Worm (Caenorhabditis elegans) whole organism, early embryonic: ENCODE data around the gene kcnl-1.
A peak's percentile ranks its signal among the peaks of the same experiment; 100 is the strongest.

Source experiments
- B0310.2 ChIP-seq: sonication (generic microtip); optimal IDR thresholded peaks from 2 replicates; lab custom pipeline; 2016; ENCODE audit warnings: mild to moderate bottlenecking, missing genetic modification characterization, missing compliant biosample characterization
- F13C5.2 ChIP-seq: sonication (generic microtip); optimal IDR thresholded peaks from 2 replicates; lab custom pipeline; 2017; ENCODE audit warnings: mild to moderate bottlenecking, missing genetic modification characterization, inconsistent platforms, missing compliant biosample characterization
- aly-1 ChIP-seq: sonication (generic microtip); optimal IDR thresholded peaks from 2 replicates; lab custom pipeline; 2016; ENCODE audit warnings: missing genetic modification characterization, missing compliant biosample characterization
- ama-1 ChIP-seq: fragments of 150-350 bp; optimal IDR thresholded peaks from 2 replicates; lab custom pipeline; 2014
- ceh-13 ChIP-seq: fragments of 200-800 bp; sonication (Bioruptor generic); optimal IDR thresholded peaks from 2 replicates; lab custom pipeline; 2018; ENCODE audit warnings: mild to moderate bottlenecking, missing genetic modification characterization, missing compliant biosample characterization
- ceh-36 ChIP-seq: sonication (generic microtip); optimal IDR thresholded peaks from 2 replicates; lab custom pipeline; 2016; ENCODE audit warnings: missing genetic modification characterization, inconsistent platforms, missing compliant biosample characterization
- ets-7 ChIP-seq: sonication (generic microtip); optimal IDR thresholded peaks from 2 replicates; lab custom pipeline; 2016; ENCODE audit warnings: missing genotype, missing genetic modification characterization, missing compliant biosample characterization
- flt-1 ChIP-seq: fragments of 200-800 bp; sonication (Bioruptor generic); IDR thresholded peaks from 2 replicates; pipeline ENCODE4 v1.3.6; 2022; ENCODE audit warnings: missing genetic modification characterization, missing compliant biosample characterization
- hmbx-1 ChIP-seq: sonication (generic microtip); optimal IDR thresholded peaks from 2 replicates; lab custom pipeline; 2016; ENCODE audit warnings: mild to moderate bottlenecking, missing genetic modification characterization, missing compliant biosample characterization
- hmg-4 ChIP-seq: fragments of 200-800 bp; sonication (Bioruptor generic); optimal IDR thresholded peaks from 2 replicates; lab custom pipeline; 2018; ENCODE audit warnings: mild to moderate bottlenecking, missing genetic modification characterization, missing compliant biosample characterization
- hnd-1 ChIP-seq: sonication (generic microtip); optimal IDR thresholded peaks from 2 replicates; lab custom pipeline; 2016; ENCODE audit warnings: missing genetic modification characterization, missing compliant biosample characterization
- pes-1 ChIP-seq: fragments of 200-800 bp; sonication (Bioruptor generic); IDR thresholded peaks from 2 replicates; pipeline ENCODE4 v1.3.6; 2022; ENCODE audit warnings: missing genetic modification reagents, missing genetic modification characterization, missing compliant biosample characterization
- scrt-1 ChIP-seq: fragments of 200-800 bp; sonication (Bioruptor generic); IDR thresholded peaks from 2 replicates; pipeline ENCODE4 v1.3.6; 2022; ENCODE audit warnings: missing genetic modification characterization, missing compliant biosample characterization
- sea-1 ChIP-seq: fragments of 200-800 bp; sonication (Bioruptor generic); conservative IDR thresholded peaks from 2 replicates; pipeline ENCODE4 v1.3.6; 2022; ENCODE audit warnings: missing genetic modification characterization, missing compliant biosample characterization
- tbx-11 ChIP-seq: fragments of 200-800 bp; sonication (Bioruptor generic); IDR thresholded peaks from 2 replicates; pipeline ENCODE4 v1.3.6; 2022; ENCODE audit warnings: missing genetic modification characterization, missing compliant biosample characterization
- tbx-37 ChIP-seq: fragments of 200-800 bp; sonication (Bioruptor generic); conservative IDR thresholded peaks from 2 replicates; pipeline ENCODE4 v1.3.6; 2022; ENCODE audit warnings: missing genetic modification reagents, missing genetic modification characterization, missing compliant biosample characterization
- tra-4 ChIP-seq: sonication (generic microtip); optimal IDR thresholded peaks from 2 replicates; lab custom pipeline; 2017; ENCODE audit warnings: missing genetic modification characterization, missing compliant biosample characterization

Gene kcnl-1

DNA sequence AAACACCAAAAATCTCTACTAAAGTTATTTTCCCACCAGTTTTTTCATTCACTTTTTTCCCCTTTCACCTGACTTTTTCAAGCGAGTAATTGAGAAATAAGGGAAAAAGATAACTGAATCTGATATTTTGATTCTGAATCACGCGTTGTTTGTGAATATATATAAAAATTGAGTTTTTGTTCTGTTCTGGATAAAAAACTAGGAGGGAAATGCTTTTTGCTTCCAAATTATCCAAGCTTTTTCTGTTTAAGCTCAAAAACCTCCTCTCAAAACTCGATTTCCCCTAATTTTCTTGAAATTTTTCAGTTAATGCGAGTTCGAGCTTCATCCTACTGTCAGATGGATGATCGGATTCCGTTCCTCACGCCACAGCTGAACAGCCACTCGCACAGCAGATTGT is at the start of gene kcnl-1:
Gene kcnl-1, plus strand, starts transcription at position 301 of the 400 bp plus-strand sequence.
- TF ChIP-seq hmg-4 (GFP tag; lab: Kevin White, UChicago) = no peak
- TF ChIP-seq flt-1 (GFP tag; lab: Robert Waterston, UW) = no peak
- TF ChIP-seq F13C5.2 (tag; lab: Kevin White, UChicago) = no peak
- TF ChIP-seq ets-7 (tag; lab: Kevin White, UChicago) = no peak
- TF ChIP-seq tbx-11 (GFP tag; lab: Robert Waterston, UW) = no peak
- TF ChIP-seq aly-1 = no peak
- TF ChIP-seq tra-4 (tag; lab: Kevin White, UChicago) = no peak
- TF ChIP-seq ceh-13 (GFP tag; lab: Kevin White, UChicago) = no peak
- TF ChIP-seq pes-1 (GFP tag; lab: Robert Waterston, UW) = no peak
- no peak for TF ChIP-seq sea-1 (GFP tag; lab: Robert Waterston, UW)
- no peak for TF ChIP-seq ama-1 (lab: Kevin White, UChicago)

ce11 chrV:19517611-19518360 is 47.4 kb upstream of the kcnl-1 start:
- TF ChIP-seq ceh-36 (tag; lab: Kevin White, UChicago) = peak; percentile 82

DNA sequence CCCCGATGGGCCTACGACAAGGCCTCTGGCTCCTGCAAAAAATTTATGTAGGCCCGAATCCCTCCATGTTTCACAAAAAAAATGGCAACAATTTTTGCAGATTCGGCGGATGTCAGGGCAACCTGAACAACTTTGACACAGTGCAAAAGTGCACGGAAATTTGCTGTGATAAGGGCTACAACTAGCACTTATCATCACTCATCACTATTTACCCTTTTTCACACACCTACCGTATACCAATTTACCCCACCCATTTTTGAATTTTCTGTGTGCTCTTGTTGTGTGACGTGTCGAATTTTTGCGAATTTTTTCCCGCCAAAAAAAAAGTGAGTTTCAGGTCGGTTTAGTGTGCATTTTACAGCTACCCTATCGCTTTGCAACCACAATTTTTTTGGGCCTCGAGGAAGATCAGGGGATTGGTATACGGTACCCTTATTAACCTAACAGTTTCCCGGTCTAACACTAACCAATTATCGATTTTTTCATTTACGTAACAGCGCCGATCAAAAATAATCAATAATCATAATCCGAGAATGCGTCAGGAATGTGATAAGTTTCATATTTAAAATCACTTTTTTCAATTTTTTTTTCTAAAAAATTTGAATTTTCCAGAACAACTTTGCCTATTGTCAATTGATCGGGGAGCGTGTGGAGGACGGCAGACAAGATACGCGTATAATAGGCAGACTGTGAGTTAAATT is 46.6 kb upstream of the kcnl-1 start:
- no peak for TF ChIP-seq aly-1
- TF ChIP-seq scrt-1 (GFP tag; lab: Robert Waterston, UW) = no peak
- no peak for TF ChIP-seq F13C5.2 (tag; lab: Kevin White, UChicago)
- TF ChIP-seq tra-4 (tag; lab: Kevin White, UChicago) = no peak
- no peak for TF ChIP-seq flt-1 (GFP tag; lab: Robert Waterston, UW)
- TF ChIP-seq ceh-13 (GFP tag; lab: Kevin White, UChicago) = no peak
- no peak for TF ChIP-seq hnd-1 (tag; lab: Kevin White, UChicago)
- TF ChIP-seq pes-1 (GFP tag; lab: Robert Waterston, UW) = no peak
- no peak for TF ChIP-seq tbx-11 (GFP tag; lab: Robert Waterston, UW)
- no peak for TF ChIP-seq tbx-37 (GFP tag; lab: Robert Waterston, UW)
- no peak for TF ChIP-seq ets-7 (tag; lab: Kevin White, UChicago)
- no peak for TF ChIP-seq hmbx-1 (tag; lab: Kevin White, UChicago)
- no peak for TF ChIP-seq ceh-36 (tag; lab: Kevin White, UChicago)
- no peak for TF ChIP-seq hmg-4 (GFP tag; lab: Kevin White, UChicago)
- no peak for TF ChIP-seq sea-1 (GFP tag; lab: Robert Waterston, UW)
- TF ChIP-seq ama-1 (lab: Kevin White, UChicago) = no peak
- TF ChIP-seq B0310.2 (tag; lab: Kevin White, UChicago) = no peak

- TF ChIP-seq pes-1 (GFP tag; lab: Robert Waterston, UW) = no peak
- TF ChIP-seq ama-1 (lab: Kevin White, UChicago) = peak; percentile 90
- TF ChIP-seq flt-1 (GFP tag; lab: Robert Waterston, UW) = no peak
- no peak for TF ChIP-seq tbx-11 (GFP tag; lab: Robert Waterston, UW)
- peak; percentile 77 for TF ChIP-seq sea-1 (GFP tag; lab: Robert Waterston, UW)
- no peak for TF ChIP-seq hmg-4 (GFP tag; lab: Kevin White, UChicago)
- no peak for TF ChIP-seq scrt-1 (GFP tag; lab: Robert Waterston, UW)
- no peak for TF ChIP-seq F13C5.2 (tag; lab: Kevin White, UChicago)
- TF ChIP-seq hnd-1 (tag; lab: Kevin White, UChicago) = peak; percentile 18
- TF ChIP-seq B0310.2 (tag; lab: Kevin White, UChicago) = no peak
These were observed 45.7 kb upstream of the kcnl-1 start for ce11 chrV:19519511-19519934.

ce11 chrV:19520130-19520529 is 45.1 kb upstream of the kcnl-1 start:
- no peak for TF ChIP-seq scrt-1 (GFP tag; lab: Robert Waterston, UW)
- TF ChIP-seq ama-1 (lab: Kevin White, UChicago) = peak; percentile 33

DNA sequence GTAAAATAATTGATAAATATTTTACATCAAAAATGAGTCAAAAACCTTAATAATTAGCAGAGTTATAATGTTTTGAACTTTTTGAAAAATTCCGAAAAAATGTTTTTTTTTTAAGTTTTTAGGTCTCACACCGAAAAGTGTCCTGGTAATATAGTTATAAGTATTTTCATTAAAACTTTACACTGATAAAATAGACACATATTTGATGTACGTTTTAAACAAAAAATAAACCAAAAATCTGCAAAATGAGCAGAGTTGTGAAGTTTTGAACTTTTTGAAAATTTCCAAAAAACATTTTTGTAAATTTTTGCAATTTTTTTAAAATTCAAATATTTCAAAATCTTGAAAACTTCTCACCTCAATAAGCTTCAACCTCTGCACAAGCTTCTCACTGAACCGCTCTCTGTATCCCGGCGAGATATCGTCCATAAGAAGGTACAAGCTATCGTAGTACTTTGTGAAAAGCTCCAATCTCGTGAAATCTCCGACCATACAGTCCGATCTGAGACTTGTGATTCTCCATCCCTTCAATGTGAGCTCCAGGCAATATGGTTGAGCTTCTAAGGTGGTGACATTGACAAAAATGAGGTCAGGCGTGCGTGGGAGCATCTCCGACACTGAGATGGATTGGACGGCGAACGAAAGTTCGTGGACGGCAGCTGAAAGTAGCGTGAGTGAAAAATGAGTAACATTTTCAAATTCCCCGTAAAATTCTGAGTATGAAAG is 44.4 kb upstream of the kcnl-1 start:
- peak; percentile 81 for TF ChIP-seq ama-1 (lab: Kevin White, UChicago)
- no peak for TF ChIP-seq tra-4 (tag; lab: Kevin White, UChicago)
